Fruit fly (Drosophila melanogaster): ENCODE results near the gene CG16863.

The CG16863 gene

dm6 chr2L:13790715-13791114 is at the start of gene CG16863:
Gene CG16863 (plus strand): TSS chr2L:13790959.
- TF ChIP-seq CG8478 (optimal IDR thresholded peaks at IDR 0.05) (no peak), CTCF (optimal IDR thresholded peaks at IDR 0.05) (no peak)

DNA sequence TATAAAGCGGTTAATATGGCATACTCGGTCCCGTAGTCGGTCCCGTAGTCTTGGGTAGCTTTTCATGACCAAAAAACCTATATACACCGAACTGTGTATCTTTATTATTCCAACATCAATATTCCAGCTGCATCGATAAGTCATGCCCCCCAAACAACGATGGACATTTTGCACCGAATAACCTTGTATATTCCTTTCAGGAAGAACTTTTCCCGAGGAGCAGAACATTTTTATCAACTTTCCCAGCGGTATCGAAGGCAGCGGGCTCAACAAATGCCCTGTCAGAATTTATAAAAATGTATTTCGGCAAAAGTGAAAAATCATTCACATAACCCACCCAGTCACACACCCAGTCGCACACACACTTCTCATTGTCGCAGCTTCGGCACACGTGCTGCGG is 44.1 kb upstream of the CG16863 start, which contains the start of gene TM9SF4:
Gene TM9SF4 (plus strand): TSS at position 301 of the 400 bp plus-strand sequence.
- TF ChIP-seq CTCF (optimal IDR thresholded peaks at IDR 0.05) (no peak), CG8478 (optimal IDR thresholded peaks at IDR 0.05) (no peak)

DNA sequence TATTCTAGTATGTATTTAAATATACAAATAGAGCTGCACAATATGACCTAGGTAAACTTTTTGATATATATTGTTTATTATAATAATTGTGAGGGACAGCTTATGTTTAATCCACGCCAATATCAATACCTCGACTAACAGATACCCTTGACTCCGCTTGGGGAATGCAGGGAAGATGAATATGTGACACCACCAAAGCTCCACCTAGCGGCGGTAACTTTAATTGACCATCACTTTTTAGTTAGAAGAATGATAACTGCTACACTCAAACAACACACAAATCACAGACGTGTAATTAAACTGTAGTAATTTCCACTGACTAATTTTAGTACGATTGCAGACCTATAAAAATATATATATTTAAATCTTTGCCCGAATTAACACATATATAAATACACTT is 27.6 kb upstream of the CG16863 start:
- peak in 1 of 2 experiments; percentile 55 for TF ChIP-seq CTCF (optimal IDR thresholded peaks at IDR 0.05)
- TF ChIP-seq CG8478 (optimal IDR thresholded peaks at IDR 0.05) = no peak

DNA sequence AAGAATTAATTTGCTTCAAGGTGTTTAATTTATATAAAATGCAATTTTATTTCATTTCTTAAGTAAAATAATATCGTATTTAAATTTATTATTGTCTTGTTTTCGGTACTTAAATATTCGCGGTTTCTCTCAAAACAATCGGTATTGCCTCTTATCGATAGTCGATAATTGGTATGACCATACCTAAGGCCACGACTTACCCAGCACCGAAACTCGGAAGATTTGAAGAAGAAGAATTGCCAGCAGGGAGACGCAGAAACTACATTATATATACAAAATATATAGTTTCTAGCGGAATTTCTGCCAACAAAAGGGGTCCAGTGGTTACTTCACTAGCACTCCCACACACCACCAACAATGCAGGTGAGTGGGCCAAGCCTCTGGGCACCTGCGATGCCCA is 19.9 kb upstream of the CG16863 start:
- no peak for TF ChIP-seq CTCF (optimal IDR thresholded peaks at IDR 0.05)
- no peak for TF ChIP-seq CG8478 (optimal IDR thresholded peaks at IDR 0.05)

DNA sequence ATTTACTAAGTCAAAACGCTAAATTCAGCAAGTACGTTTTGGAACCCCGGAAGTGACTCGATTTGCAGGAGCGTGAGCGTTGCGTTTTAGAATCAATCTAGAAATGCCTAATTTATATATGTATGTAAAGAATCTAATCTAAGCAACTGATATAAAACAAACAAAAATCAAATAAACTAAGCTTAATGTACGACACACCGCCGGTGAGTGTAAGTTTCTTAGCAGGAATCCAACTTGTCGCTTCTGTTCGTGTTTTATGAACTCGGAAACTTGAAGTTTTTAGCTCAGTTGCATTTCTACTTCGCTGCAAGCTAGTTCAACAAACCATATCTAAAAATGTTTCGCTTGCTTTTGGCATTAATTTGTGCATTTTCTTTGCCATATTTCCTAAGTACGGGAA is 17.1 kb upstream of the CG16863 start, which contains the start of gene CG43376:
Gene CG43376 (plus strand): TSS at position 301 of the 400 bp plus-strand sequence.
- no peak for TF ChIP-seq CTCF (optimal IDR thresholded peaks at IDR 0.05)
- TF ChIP-seq CG8478 (optimal IDR thresholded peaks at IDR 0.05) = no peak

DNA sequence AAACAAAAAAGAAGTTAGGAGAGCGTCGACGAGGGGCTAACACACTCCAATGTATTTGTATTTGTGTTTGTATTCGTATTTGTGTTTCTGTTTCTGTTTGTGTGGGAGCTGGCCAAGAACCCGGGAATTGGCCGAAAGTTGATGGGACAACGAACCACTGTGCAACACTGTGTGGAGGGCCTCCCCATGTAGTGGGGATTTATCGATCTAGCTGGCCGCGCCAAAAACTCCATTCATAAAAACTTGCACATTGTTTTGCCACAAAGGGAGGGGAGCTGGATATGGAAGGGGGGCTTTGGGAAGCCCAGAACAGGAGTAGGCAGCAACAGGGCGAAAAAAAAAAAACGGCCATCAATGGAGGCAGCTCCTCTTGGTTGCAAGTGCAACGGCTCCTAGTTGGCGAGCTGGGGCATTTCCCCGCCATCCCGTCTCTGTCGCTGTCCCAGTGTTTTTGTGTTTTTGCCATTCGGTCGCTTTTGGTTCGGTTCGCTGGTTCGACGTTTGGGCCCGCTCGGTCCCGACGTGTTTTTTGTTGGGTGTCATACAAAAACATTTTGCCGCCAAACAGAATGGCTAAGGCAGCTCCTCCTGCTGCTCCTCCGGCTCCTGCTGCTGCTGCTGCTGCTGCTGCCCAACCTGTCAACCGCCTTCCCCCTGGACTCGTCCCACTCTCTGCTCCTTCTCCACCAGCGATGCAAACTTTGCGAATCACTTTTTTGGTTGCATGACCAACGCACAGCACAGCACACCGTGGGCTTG is 13.7 kb upstream of the CG16863 start:
- TF ChIP-seq CTCF (optimal IDR thresholded peaks at IDR 0.05) = no peak
- no peak for TF ChIP-seq CG8478 (optimal IDR thresholded peaks at IDR 0.05)

DNA sequence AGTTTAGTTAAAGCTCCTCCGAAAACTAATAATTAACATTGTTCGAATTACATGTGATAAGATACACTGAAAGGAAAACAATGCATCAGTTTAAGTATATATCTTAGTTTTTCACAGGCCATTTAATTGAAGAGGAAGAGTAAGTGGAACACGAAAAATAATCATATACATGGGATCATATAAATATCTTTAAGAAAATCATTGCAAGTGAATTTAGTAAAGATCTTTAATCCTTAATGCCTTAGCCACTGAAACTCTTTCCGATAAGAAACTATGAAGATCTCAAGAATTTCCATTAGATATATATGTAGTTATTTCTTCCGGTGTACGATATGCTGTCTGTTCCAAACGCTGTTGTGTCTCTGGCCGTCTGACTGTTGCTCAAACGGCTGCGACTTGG is 12.1 kb upstream of the CG16863 start:
- TF ChIP-seq CG8478 (optimal IDR thresholded peaks at IDR 0.05) (no peak), CTCF (optimal IDR thresholded peaks at IDR 0.05) (no peak)

dm6 chr2L:13779162-13779561 is 11.6 kb upstream of the CG16863 start:
- TF ChIP-seq CG8478 (optimal IDR thresholded peaks at IDR 0.05) (no peak), CTCF (optimal IDR thresholded peaks at IDR 0.05) (no peak)

- TF ChIP-seq CG8478 (optimal IDR thresholded peaks at IDR 0.05) (no peak), CTCF (optimal IDR thresholded peaks at IDR 0.05) (no peak)
These were observed 11.0 kb upstream of the CG16863 start for dm6 chr2L:13779795-13780108.

DNA sequence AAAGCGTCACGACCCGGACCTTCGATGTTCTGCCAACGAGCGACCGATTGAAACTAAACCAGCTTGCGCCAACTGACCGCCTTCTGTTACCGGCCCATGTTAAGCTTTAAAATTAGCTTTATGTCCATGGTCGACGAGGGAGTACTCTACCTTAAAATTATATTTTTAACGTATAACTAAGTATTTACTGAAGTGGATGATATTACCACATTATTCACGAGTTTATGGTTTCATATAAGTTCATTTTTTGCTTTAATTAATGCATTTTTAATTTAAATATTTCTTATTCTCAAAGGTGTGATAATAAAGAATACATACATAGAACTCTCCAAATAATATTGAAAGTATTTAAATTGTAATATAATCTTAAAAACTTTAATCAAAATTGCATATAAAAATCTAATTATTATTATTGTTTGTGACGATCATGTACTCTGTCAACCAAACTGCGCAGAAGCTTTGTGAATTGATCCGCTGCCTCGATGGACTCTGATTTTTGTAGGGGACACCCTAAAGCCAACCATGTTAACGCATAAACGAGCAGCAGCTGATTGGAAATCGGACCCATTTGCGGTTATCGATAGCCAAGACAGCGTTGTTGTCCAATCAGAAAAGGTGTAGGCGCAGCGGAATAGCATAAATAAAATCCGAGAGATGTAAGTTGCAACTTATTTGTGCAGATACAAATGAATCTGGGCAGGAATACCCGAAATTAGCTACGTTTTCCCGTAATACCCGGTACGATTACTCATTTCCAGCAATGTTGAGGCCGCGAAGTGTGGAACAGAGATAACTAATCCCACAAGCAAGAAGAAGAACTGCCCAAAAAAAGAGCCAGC is 10.4 kb upstream of the CG16863 start, which contains the start of the genes CG9008 and p38b:
Gene CG9008 (minus strand): TSS at position 57 of the 839 bp plus-strand sequence.
Gene p38b (plus strand): TSS at position 581 of the 839 bp plus-strand sequence.
- TF ChIP-seq CTCF (optimal IDR thresholded peaks at IDR 0.05) = peak in 1 of 2 experiments; percentile 15
- TF ChIP-seq CG8478 (optimal IDR thresholded peaks at IDR 0.05) = no peak

DNA sequence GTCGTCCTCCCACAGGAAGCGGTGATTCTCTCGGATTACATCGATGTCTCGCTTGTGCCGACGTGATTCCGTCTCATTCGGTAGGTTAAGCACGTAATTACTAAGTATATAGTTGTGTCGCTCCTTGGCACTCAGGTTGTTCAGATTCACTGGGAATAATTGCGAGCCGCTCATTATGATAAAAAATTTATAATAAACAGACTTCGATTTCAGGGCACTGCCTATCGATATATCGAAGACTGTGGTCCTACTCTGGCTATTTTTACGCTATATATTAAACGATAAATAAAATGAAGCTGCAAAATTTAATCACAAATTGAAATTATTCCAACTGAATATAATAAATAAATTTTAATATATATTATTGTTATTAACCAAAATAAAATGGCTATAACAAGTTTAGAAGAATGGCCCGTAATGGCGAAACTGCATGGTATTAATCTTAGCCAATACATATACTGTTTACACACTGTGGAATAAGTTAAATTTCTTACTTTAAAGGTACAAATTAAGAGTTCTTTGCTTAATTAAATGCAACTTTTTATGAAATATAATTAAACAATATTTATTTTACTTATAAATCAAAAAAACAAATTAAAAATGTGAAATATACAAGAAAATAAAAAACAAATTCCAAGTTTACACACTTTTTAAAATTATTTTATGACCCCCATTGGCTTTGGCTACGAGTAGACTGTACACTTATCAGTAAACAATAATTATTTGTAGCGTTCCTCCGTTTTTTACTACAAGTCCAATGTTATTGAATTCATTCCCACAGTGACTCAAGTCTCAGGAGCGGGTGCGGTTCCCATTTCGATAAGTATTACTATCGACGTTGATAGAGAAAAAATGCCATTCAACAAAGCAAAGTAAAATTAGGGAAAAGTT is 7.2 kb upstream of the CG16863 start, which contains the start of gene Eato:
Gene Eato (plus strand): TSS at position 821 of the 891 bp plus-strand sequence.
- TF ChIP-seq CTCF (optimal IDR thresholded peaks at IDR 0.05) (no peak), CG8478 (optimal IDR thresholded peaks at IDR 0.05) (no peak)

dm6 chr2L:13784155-13784681 is 6.5 kb upstream of the CG16863 start, which contains the start of gene CG16890:
Gene CG16890 (minus strand): TSS chr2L:13784338.
- TF ChIP-seq CG8478 (optimal IDR thresholded peaks at IDR 0.05) (no peak), CTCF (optimal IDR thresholded peaks at IDR 0.05) (no peak)

dm6 chr2L:13793405-13793804 is 2.6 kb downstream of the CG16863 start, which contains the start of gene Sec71:
Gene Sec71 (plus strand): TSS chr2L:13793521.
- no peak for TF ChIP-seq CG8478 (optimal IDR thresholded peaks at IDR 0.05)
- no peak for TF ChIP-seq CTCF (optimal IDR thresholded peaks at IDR 0.05)

dm6 chr2L:13801166-13801565 is 10.4 kb downstream of the CG16863 start:
- TF ChIP-seq CTCF (optimal IDR thresholded peaks at IDR 0.05) = no peak
- TF ChIP-seq CG8478 (optimal IDR thresholded peaks at IDR 0.05) = no peak

All from S2 (cell line).